Fruit fly (Drosophila melanogaster): ENCODE measurements around the gene galectin.

- TF ChIP-seq Myc (optimal IDR thresholded peaks at IDR 0.05) (no peak), h (optimal IDR thresholded peaks at IDR 0.05) (no peak)
Observed at dm6 chr2L:123007-123327, 51.4 kb downstream of the galectin start.
